Fruit fly (Drosophila melanogaster): ENCODE data around the gene Sirup.

The Sirup gene

DNA sequence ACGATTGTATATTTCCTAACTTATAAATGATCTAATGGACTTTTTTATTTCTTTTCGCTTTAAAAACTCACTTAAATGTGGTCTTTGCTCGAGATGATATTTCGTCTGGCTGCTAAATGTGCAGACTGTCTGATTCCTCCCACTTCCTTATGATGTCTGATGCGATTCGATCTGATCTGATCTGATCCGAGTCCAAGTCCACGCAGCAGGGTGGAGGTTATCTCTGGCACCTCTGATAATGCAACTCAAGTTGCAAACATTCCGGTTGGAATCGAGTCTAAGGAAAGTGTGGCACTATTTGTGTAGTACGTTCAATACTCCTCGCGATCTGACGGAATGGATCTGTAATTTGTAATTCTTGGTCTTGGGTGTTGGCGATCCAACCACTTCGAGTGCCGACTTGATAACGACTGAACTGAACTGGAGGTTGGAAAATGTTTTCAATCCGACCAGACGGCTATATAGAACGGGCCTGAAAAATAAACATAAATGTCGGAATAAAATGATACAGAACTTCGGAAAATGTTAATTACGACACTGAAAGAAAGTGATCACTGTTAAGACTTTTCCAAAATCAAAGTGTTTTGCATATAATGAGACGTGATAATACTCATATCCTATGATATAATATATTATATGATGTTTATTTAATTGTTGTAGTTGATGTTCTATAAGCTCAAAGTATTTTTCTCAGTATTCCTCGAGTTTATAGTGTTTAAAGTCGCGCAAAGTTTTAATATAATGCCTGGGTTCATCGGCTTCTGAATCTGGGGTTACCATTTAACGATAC lies 1.2 kb upstream of the Sirup start (continued):
- TF ChIP-seq dsx (GFP tag; optimal IDR thresholded peaks at IDR 0.05; ENCODE audit: poor library complexity, severe bottlenecking) (peak; percentile 62), Sox102F (GFP tag; optimal IDR thresholded peaks at IDR 0.05) (no peak), CG6808 (GFP tag; optimal IDR thresholded peaks at IDR 0.05) (peak; percentile 26), fkh (GFP tag; optimal IDR thresholded peaks at IDR 0.05) (no peak), svp (GFP tag) (peak; percentile 97), Lpt (GFP tag; optimal IDR thresholded peaks at IDR 0.05) (no peak), CG32006 (GFP tag; optimal IDR thresholded peaks at IDR 0.05) (peak; percentile 49), fd85E (GFP tag; optimal IDR thresholded peaks at IDR 0.05) (no peak), topi (GFP tag; optimal IDR thresholded peaks at IDR 0.05) (no peak), CG7368 (GFP tag; optimal IDR thresholded peaks at IDR 0.05) (peak; percentile 4), CG8319 (GFP tag; optimal IDR thresholded peaks at IDR 0.05) (no peak), CG34406 (GFP tag; optimal IDR thresholded peaks at IDR 0.05) (peak; percentile 11)

DNA sequence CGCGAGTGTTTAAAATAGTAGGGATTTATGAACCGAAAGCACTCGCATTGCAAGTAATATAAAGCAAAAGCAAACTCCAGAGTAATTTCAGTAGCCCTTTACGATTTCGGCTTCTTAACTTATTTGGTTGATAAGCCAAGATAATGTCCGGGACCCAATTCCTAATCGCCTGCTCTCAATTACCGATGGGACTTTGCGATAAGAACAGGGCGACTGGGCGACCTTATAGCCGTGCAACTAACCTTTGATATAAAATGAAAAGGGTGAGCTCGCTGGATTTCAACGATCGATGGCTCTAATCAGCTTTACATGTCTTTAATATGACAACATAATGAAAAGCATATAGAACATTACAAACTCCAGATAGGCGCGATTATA lies 600 bp upstream of the Sirup start, which contains the start of gene CG7227:
Gene CG7227, minus strand, starts transcription at position 72 of the 378 bp plus-strand sequence.
- no peak for TF ChIP-seq CG6854 (GFP tag; optimal IDR thresholded peaks at IDR 0.05)
- no peak for TF ChIP-seq fd85E (GFP tag; optimal IDR thresholded peaks at IDR 0.05)
- no peak for TF ChIP-seq lz (GFP tag; optimal IDR thresholded peaks at IDR 0.05)
- TF ChIP-seq svp (GFP tag), result no peak
- TF ChIP-seq Ets96B (tag; optimal IDR thresholded peaks at IDR 0.05), result no peak
- no peak for TF ChIP-seq Sox102F (GFP tag; optimal IDR thresholded peaks at IDR 0.05)
- no peak for TF ChIP-seq Gug (GFP tag; IDR thresholded peaks at IDR 0.05)

DNA sequence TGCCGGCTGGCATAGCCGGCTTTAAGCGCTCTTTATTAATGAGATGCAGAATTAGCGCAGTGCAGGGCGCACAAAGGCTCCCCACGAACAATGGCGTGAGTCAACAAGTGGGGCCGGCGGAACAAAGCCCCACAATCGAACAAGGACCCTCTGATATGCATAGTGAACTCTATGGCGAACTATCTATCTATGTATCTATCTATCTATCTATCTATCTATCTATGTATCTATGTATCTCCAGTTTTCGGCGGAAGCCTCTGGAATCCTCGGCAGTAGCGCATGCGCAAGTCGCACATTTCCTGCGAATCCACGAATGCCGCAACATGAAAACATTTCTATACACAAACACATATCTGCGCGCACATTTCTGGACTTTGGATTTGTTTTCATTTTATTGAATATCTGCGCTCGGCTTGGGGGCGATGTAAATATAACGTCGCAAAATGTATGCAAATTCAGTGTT lies 1.9 kb downstream of the Sirup start:
- TF ChIP-seq dsx (GFP tag; optimal IDR thresholded peaks at IDR 0.05; ENCODE audit: poor library complexity, severe bottlenecking) (peak; percentile 90), OdsH (GFP tag; optimal IDR thresholded peaks at IDR 0.05) (peak; percentile 90), vri (GFP tag; optimal IDR thresholded peaks at IDR 0.05) (peak; percentile 77), Eip78C (GFP tag) (peak; percentile 98), CG16779 (tag; optimal IDR thresholded peaks at IDR 0.05) (peak; percentile 96), CG31627 (GFP tag; optimal IDR thresholded peaks at IDR 0.05) (peak; percentile 91), Met (GFP tag; optimal IDR thresholded peaks at IDR 0.05) (peak; percentile 93), CG11762 (GFP tag; optimal IDR thresholded peaks at IDR 0.05; ENCODE audit: insufficient read depth) (peak; percentile 87), dac (GFP tag; optimal IDR thresholded peaks at IDR 0.05) (peak; percentile 90), eg (GFP tag; IDR thresholded peaks at IDR 0.05) (peak; percentile 94), svp (GFP tag) (peak; percentile 99), spab (GFP tag; optimal IDR thresholded peaks at IDR 0.05) (peak; percentile 95), CG34406 (GFP tag; optimal IDR thresholded peaks at IDR 0.05) (peak; percentile 86), Sox14 (GFP tag; optimal IDR thresholded peaks at IDR 0.05) (peak; percentile 98), CG11902 (GFP tag; optimal IDR thresholded peaks at IDR 0.05) (peak; percentile 83), acj6 (GFP tag; optimal IDR thresholded peaks at IDR 0.05) (peak; percentile 84), Smox (GFP tag; optimal IDR thresholded peaks at IDR 0.05) (peak; percentile 85), Eip93F (GFP tag; optimal IDR thresholded peaks at IDR 0.05) (peak; percentile 68), ss (GFP tag; optimal IDR thresholded peaks at IDR 0.05) (peak; percentile 96 to 99), CG6854 (GFP tag; optimal IDR thresholded peaks at IDR 0.05) (peak; percentile 93), CG3032 (tag; optimal IDR thresholded peaks at IDR 0.05) (peak; percentile 88), net (GFP tag; optimal IDR thresholded peaks at IDR 0.05) (peak; percentile 96), CG8119 (GFP tag; IDR thresholded peaks at IDR 0.05) (peak; percentile 94), CG1621 (tag; optimal IDR thresholded peaks at IDR 0.05) (peak; percentile 89), Sox102F (GFP tag; optimal IDR thresholded peaks at IDR 0.05) (peak; percentile 89), topi (GFP tag; optimal IDR thresholded peaks at IDR 0.05) (peak; percentile 95), Blimp-1 (GFP tag; optimal IDR thresholded peaks at IDR 0.05) (peak; percentile 87), CG4318 (GFP tag; optimal IDR thresholded peaks at IDR 0.05) (peak; percentile 92), CG32006 (GFP tag; optimal IDR thresholded peaks at IDR 0.05) (peak; percentile 98), Gug (GFP tag; IDR thresholded peaks at IDR 0.05) (peak; percentile 88), CG7368 (GFP tag; optimal IDR thresholded peaks at IDR 0.05) (peak; percentile 87), CG11294 (GFP tag; IDR thresholded peaks at IDR 0.05) (peak; percentile 90), CG8319 (GFP tag; optimal IDR thresholded peaks at IDR 0.05) (peak; percentile 67), cyc (GFP tag; optimal IDR thresholded peaks at IDR 0.05) (peak; percentile 95), Hr39 (GFP tag; optimal IDR thresholded peaks at IDR 0.05) (peak; percentile 87), Eip75B (GFP tag; optimal IDR thresholded peaks at IDR 0.05) (peak; percentile 93), CG9139 (GFP tag; optimal IDR thresholded peaks at IDR 0.05) (peak; percentile 95), Lpt (GFP tag; optimal IDR thresholded peaks at IDR 0.05) (peak; percentile 88), CG10631 (GFP tag; optimal IDR thresholded peaks at IDR 0.05) (peak; percentile 90)
